Worm (Caenorhabditis elegans) whole organism, mixed stage, embryonic: ENCODE data around the gene tag-343.

Experiments
- M03D4.4 ChIP-seq: sonication (generic microtip); optimal IDR thresholded peaks from 2 replicates; lab custom pipeline; 2017; ENCODE audit warnings: mild to moderate bottlenecking, missing genetic modification characterization, missing compliant biosample characterization
- bed-3 ChIP-seq: fragments of 200-800 bp; sonication (Bioruptor generic); optimal IDR thresholded peaks from 3 replicates; lab custom pipeline; 2018; ENCODE audit warnings: mild to moderate bottlenecking, missing genetic modification characterization, moderate library complexity, missing compliant biosample characterization
- blmp-1 ChIP-seq: fragments of 150-350 bp; optimal IDR thresholded peaks from 2 replicates; lab custom pipeline; 2014; ENCODE audit warnings: missing biosample characterization, missing genetic modification characterization
- ceh-39 ChIP-seq: fragments of 150-350 bp; optimal IDR thresholded peaks from 2 replicates; lab custom pipeline; 2014; ENCODE audit warnings: missing biosample characterization, missing genetic modification characterization
- ceh-43 ChIP-seq: fragments of 200-800 bp; sonication (Bioruptor generic); optimal IDR thresholded peaks from 2 replicates; lab custom pipeline; 2018; ENCODE audit warnings: mild to moderate bottlenecking, missing genetic modification characterization, moderate library complexity, missing compliant biosample characterization
- ceh-83 ChIP-seq: fragments of 200-800 bp; sonication (Bioruptor generic); optimal IDR thresholded peaks from 2 replicates; lab custom pipeline; 2018; ENCODE audit warnings: mild to moderate bottlenecking, missing genetic modification characterization, missing compliant biosample characterization
- ces-1 ChIP-seq: fragments of 150-350 bp; optimal IDR thresholded peaks from 2 replicates; lab custom pipeline; 2014; ENCODE audit warnings: missing biosample characterization, missing genetic modification reagents, missing genetic modification characterization
- drap-1 ChIP-seq: fragments of 200-800 bp; sonication (Bioruptor generic); optimal IDR thresholded peaks from 3 replicates; lab custom pipeline; 2018; ENCODE audit warnings: mild to moderate bottlenecking, missing genetic modification characterization, missing compliant biosample characterization
- elt-1 ChIP-seq: sonication (generic microtip); optimal IDR thresholded peaks from 2 replicates; lab custom pipeline; 2017; ENCODE audit warnings: missing genetic modification characterization, mild to moderate bottlenecking, missing compliant biosample characterization, antibody characterized with exemption, moderate library complexity, borderline replicate concordance; ENCODE audit not compliant: insufficient read depth
- elt-3 ChIP-seq: fragments of 150-350 bp; optimal IDR thresholded peaks from 2 replicates; lab custom pipeline; 2014; ENCODE audit warnings: missing biosample characterization, missing genetic modification characterization
- flh-1 ChIP-seq: fragments of 200-800 bp; sonication (Bioruptor generic); optimal IDR thresholded peaks from 2 replicates; lab custom pipeline; 2018; ENCODE audit warnings: mild to moderate bottlenecking, missing genetic modification characterization, moderate library complexity, missing compliant biosample characterization
- hlh-1 ChIP-seq: fragments of 150-350 bp; optimal IDR thresholded peaks from 2 replicates; lab custom pipeline; 2014; ENCODE audit warnings: missing biosample characterization, missing genetic modification reagents, missing genetic modification characterization
- lin-32 ChIP-seq: fragments of 200-800 bp; sonication (Bioruptor generic); optimal IDR thresholded peaks from 2 replicates; lab custom pipeline; 2018; ENCODE audit warnings: mild to moderate bottlenecking, missing genetic modification characterization, missing compliant biosample characterization
- lsy-2 ChIP-seq: fragments of 150-350 bp; optimal IDR thresholded peaks from 2 replicates; lab custom pipeline; 2014; ENCODE audit warnings: missing biosample characterization, missing genetic modification characterization
- mab-5 ChIP-seq: fragments of 150-350 bp; optimal IDR thresholded peaks from 2 replicates; lab custom pipeline; 2014; ENCODE audit warnings: missing biosample characterization, missing genetic modification characterization
- mep-1 ChIP-seq: fragments of 150-350 bp; optimal IDR thresholded peaks from 2 replicates; lab custom pipeline; 2017; ENCODE audit warnings: missing biosample characterization, missing genetic modification reagents, missing genetic modification characterization, inconsistent platforms
- mls-2 ChIP-seq: sonication (generic microtip); optimal IDR thresholded peaks from 2 replicates; lab custom pipeline; 2016; ENCODE audit warnings: mild to moderate bottlenecking, missing genetic modification characterization, moderate library complexity, missing compliant biosample characterization
- nhr-12 ChIP-seq: fragments of 150-350 bp; optimal IDR thresholded peaks from 2 replicates; lab custom pipeline; 2014; ENCODE audit warnings: missing biosample characterization, missing genetic modification characterization
- nhr-2 ChIP-seq: fragments of 150-350 bp; optimal IDR thresholded peaks from 2 replicates; lab custom pipeline; 2014; ENCODE audit warnings: missing biosample characterization, missing genetic modification characterization
- nhr-237 ChIP-seq: fragments of 150-350 bp; optimal IDR thresholded peaks from 2 replicates; lab custom pipeline; 2014; ENCODE audit warnings: missing biosample characterization, missing genetic modification characterization
- nhr-28 ChIP-seq: fragments of 150-350 bp; optimal IDR thresholded peaks from 2 replicates; lab custom pipeline; 2014; ENCODE audit warnings: missing biosample characterization, missing genetic modification characterization
- nhr-76 ChIP-seq: sonication (generic microtip); optimal IDR thresholded peaks from 2 replicates; lab custom pipeline; 2017; ENCODE audit warnings: missing biosample characterization, missing genetic modification characterization
- pha-4 ChIP-seq: fragments of 150-350 bp; optimal IDR thresholded peaks from 2 replicates; lab custom pipeline; 2018; ENCODE audit warnings: missing biosample characterization, missing genetic modification reagents, missing genetic modification characterization
- sem-2 ChIP-seq: fragments of 200-800 bp; sonication (Bioruptor generic); optimal IDR thresholded peaks from 2 replicates; lab custom pipeline; 2018; ENCODE audit warnings: mild to moderate bottlenecking, missing genetic modification characterization, missing compliant biosample characterization
- snpc-4 ChIP-seq: fragments of 150-350 bp; optimal IDR thresholded peaks from 2 replicates; lab custom pipeline; 2014; ENCODE audit warnings: missing biosample characterization, missing genetic modification characterization
- sptf-1 ChIP-seq: sonication (generic microtip); optimal IDR thresholded peaks from 2 replicates; lab custom pipeline; 2017; ENCODE audit warnings: mild to moderate bottlenecking, missing genetic modification characterization, moderate library complexity, missing compliant biosample characterization
- tbx-8 ChIP-seq: fragments of 200-800 bp; sonication (Bioruptor generic); optimal IDR thresholded peaks from 2 replicates; lab custom pipeline; 2018; ENCODE audit warnings: mild to moderate bottlenecking, missing genetic modification characterization, moderate library complexity, missing compliant biosample characterization
- unc-120 ChIP-seq: sonication (generic microtip); optimal IDR thresholded peaks from 2 replicates; lab custom pipeline; 2017; ENCODE audit warnings: missing genetic modification characterization, missing compliant biosample characterization; ENCODE audit not compliant: poor library complexity, severe bottlenecking
- unc-39 ChIP-seq: fragments of 150-350 bp; optimal IDR thresholded peaks from 2 replicates; lab custom pipeline; 2014; ENCODE audit warnings: missing biosample characterization, missing genetic modification characterization
- zip-8 ChIP-seq: fragments of 150-350 bp; optimal IDR thresholded peaks from 2 replicates; lab custom pipeline; 2014; ENCODE audit warnings: missing biosample characterization, missing genetic modification characterization
- ztf-11 ChIP-seq: fragments of 150-350 bp; optimal IDR thresholded peaks from 2 replicates; lab custom pipeline; 2014; ENCODE audit warnings: missing biosample characterization, missing genetic modification characterization

The tag-343 gene

ce11 chrX:16691045-16691444 lies 16.5 kb upstream of the tag-343 start, which contains the start of gene F22H10.6:
Gene F22H10.6, minus strand, starts transcription at chrX:16691336.
- no peak for TF ChIP-seq flh-1 (GFP tag; lab: Kevin White, UChicago)
- TF ChIP-seq unc-39 (tag; lab: Kevin White, UChicago) = no peak
- TF ChIP-seq nhr-2 (tag; lab: Kevin White, UChicago) = no peak
- TF ChIP-seq tbx-8 (GFP tag; lab: Kevin White, UChicago) = no peak
- no peak for TF ChIP-seq M03D4.4 (tag; lab: Kevin White, UChicago)
- no peak for TF ChIP-seq nhr-76 (tag; lab: Kevin White, UChicago)
- no peak for TF ChIP-seq blmp-1 (tag; lab: Kevin White, UChicago)
- TF ChIP-seq nhr-12 (tag; lab: Kevin White, UChicago) = no peak
- TF ChIP-seq sptf-1 (tag; lab: Kevin White, UChicago) = no peak
- no peak for TF ChIP-seq ceh-83 (GFP tag; lab: Kevin White, UChicago)
- TF ChIP-seq lin-32 (GFP tag; lab: Kevin White, UChicago) = no peak
- no peak for TF ChIP-seq lsy-2 (tag; lab: Kevin White, UChicago)
- no peak for TF ChIP-seq nhr-237 (tag; lab: Kevin White, UChicago)
- no peak for TF ChIP-seq mls-2 (tag; lab: Kevin White, UChicago)
- TF ChIP-seq unc-120 (tag; lab: Kevin White, UChicago) = no peak
- no peak for TF ChIP-seq ztf-11 (tag; lab: Kevin White, UChicago)
- no peak for TF ChIP-seq mep-1 (tag; lab: Kevin White, UChicago)
- no peak for TF ChIP-seq hlh-1

ce11 chrX:16689852-16690473 lies 15.4 kb upstream of the tag-343 start:
- TF ChIP-seq unc-39 (tag; lab: Kevin White, UChicago) (no peak), nhr-76 (tag; lab: Kevin White, UChicago) (no peak), nhr-237 (tag; lab: Kevin White, UChicago) (no peak), flh-1 (GFP tag; lab: Kevin White, UChicago) (no peak), mab-5 (tag; lab: Kevin White, UChicago) (no peak), pha-4 (tag; lab: Kevin White, UChicago) (no peak), drap-1 (GFP tag; lab: Kevin White, UChicago) (no peak), ces-1 (GFP tag; lab: Kevin White, UChicago) (no peak), ceh-39 (no peak), sem-2 (GFP tag; lab: Kevin White, UChicago) (no peak), blmp-1 (tag; lab: Kevin White, UChicago) (no peak), ceh-43 (GFP tag; lab: Kevin White, UChicago) (no peak), lin-32 (GFP tag; lab: Kevin White, UChicago) (no peak)

- TF ChIP-seq drap-1 (GFP tag; lab: Kevin White, UChicago) (no peak), sptf-1 (tag; lab: Kevin White, UChicago) (no peak), mab-5 (tag; lab: Kevin White, UChicago) (no peak), snpc-4 (tag; lab: Kevin White, UChicago) (no peak), nhr-28 (tag; lab: Kevin White, UChicago) (no peak), blmp-1 (tag; lab: Kevin White, UChicago) (no peak), ztf-11 (tag; lab: Kevin White, UChicago) (no peak), elt-3 (tag; lab: Kevin White, UChicago) (no peak), hlh-1 (no peak)
Observed at ce11 chrX:16687945-16688344, 13.4 kb upstream of the tag-343 start, which contains the start of gene F22H10.11. Gene F22H10.11, minus strand, starts transcription at chrX:16688045.

ce11 chrX:16687377-16687776 lies 12.8 kb upstream of the tag-343 start:
- TF ChIP-seq lsy-2 (tag; lab: Kevin White, UChicago) = no peak
- TF ChIP-seq snpc-4 (tag; lab: Kevin White, UChicago) = no peak
- no peak for TF ChIP-seq elt-1 (tag; lab: Kevin White, UChicago)
- TF ChIP-seq pha-4 (tag; lab: Kevin White, UChicago) = no peak
- no peak for TF ChIP-seq mep-1 (tag; lab: Kevin White, UChicago)
- TF ChIP-seq ztf-11 (tag; lab: Kevin White, UChicago) = no peak
- TF ChIP-seq zip-8 = no peak
- no peak for TF ChIP-seq sptf-1 (tag; lab: Kevin White, UChicago)
- no peak for TF ChIP-seq lin-32 (GFP tag; lab: Kevin White, UChicago)
- TF ChIP-seq nhr-237 (tag; lab: Kevin White, UChicago) = no peak
- no peak for TF ChIP-seq ceh-83 (GFP tag; lab: Kevin White, UChicago)
- no peak for TF ChIP-seq nhr-2 (tag; lab: Kevin White, UChicago)
- TF ChIP-seq ceh-43 (GFP tag; lab: Kevin White, UChicago) = no peak
- no peak for TF ChIP-seq bed-3 (GFP tag; lab: Kevin White, UChicago)
- no peak for TF ChIP-seq sem-2 (GFP tag; lab: Kevin White, UChicago)
- TF ChIP-seq mls-2 (tag; lab: Kevin White, UChicago) = no peak
- no peak for TF ChIP-seq tbx-8 (GFP tag; lab: Kevin White, UChicago)
- TF ChIP-seq nhr-28 (tag; lab: Kevin White, UChicago) = no peak
- TF ChIP-seq blmp-1 (tag; lab: Kevin White, UChicago) = no peak
